Worm (Caenorhabditis elegans): ENCODE measurements around the gene C08E8.9.

Gene C08E8.9

DNA sequence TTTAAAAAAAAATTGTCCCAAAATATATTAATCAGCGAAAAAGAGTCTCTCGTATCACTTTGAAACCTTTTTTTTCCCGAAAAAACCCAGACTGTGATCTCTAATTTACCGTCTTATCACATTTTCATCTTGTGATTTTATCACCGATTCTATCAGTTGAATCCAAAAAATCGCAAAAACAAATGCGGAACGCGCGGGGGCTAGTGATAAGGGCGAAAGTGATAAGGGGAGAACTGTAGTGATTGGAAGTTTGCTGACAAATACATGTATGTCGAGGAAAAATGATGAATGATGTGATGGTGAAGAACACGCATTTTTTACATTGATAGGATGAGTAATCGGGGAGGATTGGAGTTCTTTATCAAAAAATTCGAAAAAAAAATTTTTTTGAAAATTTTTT is 18.6 kb upstream of the C08E8.9 start (continued):
- TF ChIP-seq mdl-1 (tag; optimal IDR thresholded peaks at IDR 0.05) (peak in 1 of 2 experiments; percentile 55), unc-62 (GFP tag; optimal IDR thresholded peaks at IDR 0.05) (no peak), swsn-7 (tag; optimal IDR thresholded peaks at IDR 0.05) (no peak), jun-1 (tag; optimal IDR thresholded peaks at IDR 0.05) (peak; percentile 89), efl-3 (GFP tag; optimal IDR thresholded peaks at IDR 0.05) (no peak), xbp-1 (tag; optimal IDR thresholded peaks at IDR 0.05) (no peak), irx-1 (tag; optimal IDR thresholded peaks at IDR 0.05) (no peak), nhr-12 (tag; optimal IDR thresholded peaks at IDR 0.05) (no peak), ceh-8 (GFP tag; optimal IDR thresholded peaks at IDR 0.05) (no peak), nhr-77 (tag; optimal IDR thresholded peaks at IDR 0.05) (no peak), fkh-4 (tag; optimal IDR thresholded peaks at IDR 0.05; ENCODE audit: borderline replicate concordance) (no peak), ztf-4 (tag; optimal IDR thresholded peaks at IDR 0.05) (no peak), pqm-1 (tag; optimal IDR thresholded peaks at IDR 0.05) (peak; percentile 98), lsy-2 (tag; optimal IDR thresholded peaks at IDR 0.05) (no peak), sptf-1 (tag; optimal IDR thresholded peaks at IDR 0.05) (no peak), hlh-4 (tag; optimal IDR thresholded peaks at IDR 0.05) (no peak), ets-5 (GFP tag; IDR thresholded peaks at IDR 0.05) (no peak), hlh-17 (GFP tag; optimal IDR thresholded peaks at IDR 0.05; ENCODE audit: borderline replicate concordance) (no peak), lin-13 (GFP tag; optimal IDR thresholded peaks at IDR 0.05) (no peak), dsc-1 (tag; optimal IDR thresholded peaks at IDR 0.05) (no peak), zip-4 (GFP tag; optimal IDR thresholded peaks at IDR 0.05) (no peak), unc-98 (GFP tag; IDR thresholded peaks at IDR 0.05) (no peak), ceh-88 (GFP tag; IDR thresholded peaks at IDR 0.05) (no peak), mab-9 (GFP tag; IDR thresholded peaks at IDR 0.05) (no peak), Y116A8C.19 (tag; optimal IDR thresholded peaks at IDR 0.05; ENCODE audit: borderline replicate concordance) (no peak), C16A3.4 (tag; optimal IDR thresholded peaks at IDR 0.05) (no peak), C04F5.9 (tag; optimal IDR thresholded peaks at IDR 0.05) (no peak), ceh-63 (GFP tag; optimal IDR thresholded peaks at IDR 0.05) (no peak), pag-3 (tag; optimal IDR thresholded peaks at IDR 0.05; ENCODE audit: borderline replicate concordance, insufficient read depth) (no peak), vab-15 (tag; optimal IDR thresholded peaks at IDR 0.05) (no peak), unc-30 (tag; optimal IDR thresholded peaks at IDR 0.05) (no peak), C34B4.2 (tag; optimal IDR thresholded peaks at IDR 0.05) (no peak), ama-1 (optimal IDR thresholded peaks at IDR 0.05) (no peak), grh-1 (GFP tag; IDR thresholded peaks at IDR 0.05) (no peak), aha-1 (tag; optimal IDR thresholded peaks at IDR 0.05) (no peak), sox-4 (tag; optimal IDR thresholded peaks at IDR 0.05) (no peak), snpc-4 (tag; optimal IDR thresholded peaks at IDR 0.05) (no peak), nhr-237 (tag; optimal IDR thresholded peaks at IDR 0.05) (no peak), unc-130 (tag; optimal IDR thresholded peaks at IDR 0.05) (no peak), nhr-19 (GFP tag; conservative IDR thresholded peaks at IDR 0.05) (peak; percentile 35), isw-1 (GFP tag; IDR thresholded peaks at IDR 0.05) (no peak), ztf-11 (tag; optimal IDR thresholded peaks at IDR 0.05) (no peak), dpl-1 (GFP tag; optimal IDR thresholded peaks at IDR 0.05) (no peak), lir-3 (tag; optimal IDR thresholded peaks at IDR 0.05; ENCODE audit: poor library complexity) (no peak), lin-15B (tag; optimal IDR thresholded peaks at IDR 0.05) (no peak), pax-3 (tag; optimal IDR thresholded peaks at IDR 0.05) (peak; percentile 30), lin-35 (GFP tag; optimal IDR thresholded peaks at IDR 0.05) (peak in 1 of 2 experiments; percentile 71), tlp-1 (tag; optimal IDR thresholded peaks at IDR 0.05) (peak; percentile 63), nhr-11 (tag; optimal IDR thresholded peaks at IDR 0.05) (no peak), ceh-82 (tag; optimal IDR thresholded peaks at IDR 0.05) (no peak), nhr-28 (tag; optimal IDR thresholded peaks at IDR 0.05) (no peak)
